Worm (Caenorhabditis elegans): ENCODE data around the gene fbxb-71.

DNA sequence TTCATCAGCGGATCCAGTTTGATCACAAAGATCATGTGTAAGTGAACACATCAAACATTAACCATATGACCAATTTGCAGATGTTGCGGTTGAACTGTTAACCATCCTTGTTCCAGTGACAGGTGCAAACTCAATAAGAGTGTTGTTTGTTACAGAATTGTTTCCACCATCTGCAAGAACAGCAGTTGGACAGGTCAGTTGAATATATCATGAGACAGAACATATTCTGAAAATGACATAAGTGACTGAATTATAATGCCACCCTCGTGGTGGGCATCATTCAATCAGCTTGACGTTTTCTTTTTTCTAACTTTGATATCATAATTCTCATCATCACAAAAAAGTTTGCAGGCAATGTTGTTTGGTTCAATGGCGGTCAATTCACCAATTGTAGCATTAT lies 37.9 kb downstream of the fbxb-71 start:
- no peak for TF ChIP-seq lin-39 (tag; optimal IDR thresholded peaks at IDR 0.05)
- no peak for TF ChIP-seq ceh-9 (tag; optimal IDR thresholded peaks at IDR 0.05)
- TF ChIP-seq unc-39 (tag; optimal IDR thresholded peaks at IDR 0.05), result no peak
- no peak for TF ChIP-seq ceh-82 (tag; optimal IDR thresholded peaks at IDR 0.05)
